Worm (Caenorhabditis elegans) whole organism, L3 larva: ENCODE measurements around the gene C04G6.4.

Experiments used
- ZK546.5 ChIP-seq: sonication (generic microtip); optimal IDR thresholded peaks from 2 replicates; lab custom pipeline; 2017; ENCODE audit warnings: missing biosample characterization, missing genetic modification characterization
- aly-2 ChIP-seq: fragments of 150-350 bp; optimal IDR thresholded peaks from 2 replicates; lab custom pipeline; 2014; ENCODE audit warnings: missing biosample characterization, missing genetic modification characterization
- ama-1 ChIP-seq: fragments of 150-350 bp; optimal IDR thresholded peaks from 2 replicates; lab custom pipeline; 2018
- ceh-16 ChIP-seq: sonication (generic microtip); optimal IDR thresholded peaks from 2 replicates; lab custom pipeline; 2017; ENCODE audit warnings: missing biosample characterization, missing genetic modification characterization
- ceh-82 ChIP-seq: fragments of 150-350 bp; optimal IDR thresholded peaks from 2 replicates; lab custom pipeline; 2014; ENCODE audit warnings: missing biosample characterization, missing genetic modification characterization
- ceh-9 ChIP-seq: sonication (generic microtip); optimal IDR thresholded peaks from 2 replicates; lab custom pipeline; 2018; ENCODE audit warnings: missing biosample characterization, missing genetic modification characterization
- daf-12 ChIP-seq: fragments of 150-350 bp; optimal IDR thresholded peaks from 2 replicates; lab custom pipeline; 2014; ENCODE audit warnings: missing biosample characterization, missing genetic modification reagents, missing genetic modification characterization
- egl-5 ChIP-seq: fragments of 150-350 bp; optimal IDR thresholded peaks from 2 replicates; lab custom pipeline; 2017; ENCODE audit warnings: missing biosample characterization, missing genetic modification reagents, missing genetic modification characterization, inconsistent platforms
- elt-1 ChIP-seq: fragments of 150-350 bp; optimal IDR thresholded peaks from 2 replicates; lab custom pipeline; 2014; ENCODE audit warnings: missing biosample characterization, missing genetic modification characterization
- elt-2 ChIP-seq: sonication (generic microtip); optimal IDR thresholded peaks from 2 replicates; lab custom pipeline; 2016; ENCODE audit warnings: missing genetic modification reagents, mild to moderate bottlenecking, missing genetic modification characterization, missing compliant biosample characterization
- elt-3 ChIP-seq, 3 experiments: fragments of 150-350 bp in 1 of 3; sonication (generic microtip) in 2 of 3; optimal IDR thresholded peaks; 2 replicates in 2 of 3; 4 replicates in 1 of 3; lab custom pipeline; 2014 to 2017; ENCODE audit warnings: missing biosample characterization in 3 of 3, missing genetic modification characterization in 3 of 3
- eor-1 ChIP-seq, 2 experiments: fragments of 150-350 bp; optimal IDR thresholded peaks; 2 replicates each; lab custom pipeline; 2014 to 2018; ENCODE audit warnings: missing biosample characterization in 2 of 2, missing genetic modification characterization in 2 of 2
- fkh-10 ChIP-seq: sonication (generic microtip); optimal IDR thresholded peaks from 2 replicates; lab custom pipeline; 2017; ENCODE audit warnings: missing biosample characterization, missing genetic modification reagents, missing genetic modification characterization
- fkh-2 ChIP-seq: fragments of 150-350 bp; optimal IDR thresholded peaks from 2 replicates; lab custom pipeline; 2014; ENCODE audit warnings: missing biosample characterization, missing genetic modification reagents, missing genetic modification characterization
- hmg-11 ChIP-seq: sonication (generic microtip); optimal IDR thresholded peaks from 2 replicates; lab custom pipeline; 2016; ENCODE audit warnings: missing genetic modification characterization, missing compliant biosample characterization
- jun-1 ChIP-seq: fragments of 150-350 bp; optimal IDR thresholded peaks from 2 replicates; lab custom pipeline; 2014; ENCODE audit warnings: missing biosample characterization, missing genetic modification reagents, missing genetic modification characterization
- lin-15B ChIP-seq: fragments of 150-350 bp; optimal IDR thresholded peaks from 2 replicates; lab custom pipeline; 2014; ENCODE audit warnings: missing biosample characterization, missing genetic modification characterization
- lin-39 ChIP-seq: fragments of 150-350 bp; optimal IDR thresholded peaks from 2 replicates; lab custom pipeline; 2018; ENCODE audit warnings: missing biosample characterization, missing genetic modification reagents, missing genetic modification characterization
- nfya-1 ChIP-seq: sonication (generic microtip); optimal IDR thresholded peaks from 2 replicates; lab custom pipeline; 2017; ENCODE audit warnings: missing genetic modification characterization, mild to moderate bottlenecking, missing compliant biosample characterization, antibody characterized with exemption, moderate library complexity; ENCODE audit not compliant: insufficient read depth
- nhr-12 ChIP-seq: fragments of 150-350 bp; optimal IDR thresholded peaks from 2 replicates; lab custom pipeline; 2014; ENCODE audit warnings: missing biosample characterization, missing genetic modification characterization
- nhr-23 ChIP-seq: fragments of 150-350 bp; optimal IDR thresholded peaks from 2 replicates; lab custom pipeline; 2014; ENCODE audit warnings: missing biosample characterization, missing genetic modification reagents, missing genetic modification characterization
- nhr-237 ChIP-seq: fragments of 150-350 bp; optimal IDR thresholded peaks from 2 replicates; lab custom pipeline; 2014; ENCODE audit warnings: missing biosample characterization, missing genetic modification characterization
- nhr-25 ChIP-seq: sonication (generic microtip); optimal IDR thresholded peaks from 2 replicates; lab custom pipeline; 2017; ENCODE audit warnings: missing biosample characterization, missing genetic modification characterization
- nhr-67 ChIP-seq: fragments of 150-350 bp; optimal IDR thresholded peaks from 2 replicates; lab custom pipeline; 2014; ENCODE audit warnings: missing biosample characterization, missing genetic modification characterization
- nhr-77 ChIP-seq: fragments of 150-350 bp; optimal IDR thresholded peaks from 2 replicates; lab custom pipeline; 2014; ENCODE audit warnings: missing biosample characterization, missing genetic modification characterization
- pha-4 ChIP-seq: fragments of 150-350 bp; optimal IDR thresholded peaks from 2 replicates; lab custom pipeline; 2014; ENCODE audit warnings: missing biosample characterization, missing genetic modification reagents, missing genetic modification characterization
- pqm-1 ChIP-seq: fragments of 150-350 bp; optimal IDR thresholded peaks from 2 replicates; lab custom pipeline; 2017; ENCODE audit warnings: missing biosample characterization, missing genetic modification characterization, inconsistent platforms
- sea-2 ChIP-seq: fragments of 150-350 bp; sonication (generic microtip); optimal IDR thresholded peaks from 4 replicates; lab custom pipeline; 2014; ENCODE audit warnings: missing biosample characterization, missing genetic modification reagents, missing genetic modification characterization
- unc-62 ChIP-seq: fragments of 150-350 bp; sonication (generic microtip); optimal IDR thresholded peaks from 4 replicates; lab custom pipeline; 2014; ENCODE audit warnings: missing biosample characterization, missing genetic modification reagents, missing genetic modification characterization
- ztf-11 ChIP-seq: fragments of 150-350 bp; optimal IDR thresholded peaks from 2 replicates; lab custom pipeline; 2014; ENCODE audit warnings: missing biosample characterization, missing genetic modification characterization

Gene C04G6.4

DNA sequence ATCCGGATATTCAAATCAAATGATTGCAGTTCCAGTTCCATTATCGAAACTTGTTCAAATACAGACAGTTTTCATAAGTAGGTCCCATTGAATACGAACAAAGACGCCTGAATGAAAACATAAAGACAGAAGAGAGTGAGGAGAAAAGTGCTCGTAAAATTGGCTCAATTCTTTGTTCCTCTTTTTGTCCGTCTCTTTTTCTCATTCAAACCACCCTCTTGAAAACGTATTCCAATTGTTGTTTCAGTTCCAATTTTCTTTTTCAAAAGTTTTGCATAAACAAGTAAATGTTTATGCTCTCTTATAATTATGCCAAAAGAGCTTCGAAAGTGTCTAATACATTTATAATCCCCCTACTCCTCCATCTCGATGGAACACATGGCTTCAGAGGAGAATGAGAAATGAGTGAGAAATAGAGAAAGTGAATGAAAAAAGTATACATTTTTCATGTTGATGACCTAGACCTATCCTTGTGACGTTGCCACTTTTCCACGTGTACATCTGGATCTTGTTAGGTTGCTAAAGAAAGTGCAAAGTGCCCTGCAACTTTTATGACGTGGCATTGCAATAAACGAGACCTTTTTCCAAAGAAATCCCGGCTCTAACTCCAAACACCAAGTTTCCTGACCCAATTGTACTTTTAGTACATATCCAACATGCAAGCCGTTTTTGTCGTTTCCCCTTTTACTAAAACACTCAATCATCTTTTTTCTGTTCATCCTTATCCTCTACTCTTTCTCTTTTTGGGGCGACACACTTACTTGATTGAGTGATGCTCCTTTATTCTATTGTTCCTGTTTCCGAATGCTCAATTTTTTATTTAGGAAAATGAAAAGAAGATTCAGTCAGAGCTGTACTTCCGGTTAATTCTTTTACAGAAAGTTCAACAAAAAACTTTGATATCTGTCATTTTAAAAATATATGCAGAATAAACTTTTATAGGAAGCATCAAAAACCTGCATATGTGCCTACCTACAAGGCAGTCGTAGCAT lies 36.7 kb downstream of the C04G6.4 start:
- peak; percentile 84 for TF ChIP-seq fkh-2 (tag; lab: Kevin White, UChicago)
- no peak for TF ChIP-seq elt-1 (tag; lab: Kevin White, UChicago)
- TF ChIP-seq sea-2 (GFP tag; lab: Kevin White, UChicago): no peak
- no peak for TF ChIP-seq nhr-67 (tag; lab: Kevin White, UChicago)
- peak; percentile 90 for TF ChIP-seq fkh-10 (GFP tag; lab: Kevin White, UChicago)
- peak; percentile 3 for TF ChIP-seq unc-62 (GFP tag; lab: Kevin White, UChicago)
- peak; percentile 9 for TF ChIP-seq hmg-11 (tag; lab: Kevin White, UChicago)
- peak; percentile 3 for TF ChIP-seq egl-5 (tag; lab: Kevin White, UChicago)
- TF ChIP-seq nhr-12 (tag; lab: Kevin White, UChicago): no peak
- TF ChIP-seq nfya-1: peak; percentile 4
- no peak for TF ChIP-seq elt-3 (tag; optimal IDR thresholded peaks at IDR 0.05; lab: Kevin White, UChicago)
- TF ChIP-seq, all 47 proteins: peak for 6

DNA sequence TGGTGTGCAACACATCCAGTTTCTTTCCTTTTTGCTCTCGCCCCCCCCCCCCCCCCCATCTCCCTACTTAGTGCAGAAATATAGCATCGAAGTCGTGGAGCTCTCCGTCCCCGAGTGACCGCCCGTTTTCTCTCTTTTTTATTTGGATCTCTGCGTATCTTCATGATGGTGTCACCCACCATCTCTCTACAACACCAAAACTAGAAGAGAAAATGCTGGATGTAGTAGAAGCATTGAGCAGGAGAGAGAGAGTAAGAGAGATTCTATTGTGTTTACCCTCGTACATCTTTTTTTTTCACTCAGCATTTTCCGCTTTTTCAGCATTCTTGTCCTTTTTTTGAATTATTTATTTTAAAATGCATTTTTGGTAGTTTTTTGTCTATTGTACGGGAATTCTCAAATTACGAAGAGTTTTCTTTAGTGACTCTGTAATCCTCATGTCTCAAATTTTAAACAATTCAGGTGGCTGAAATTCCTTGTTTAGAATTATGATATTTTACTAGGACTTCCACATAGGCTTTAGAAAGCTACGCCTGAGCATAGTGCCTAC lies 40.8 kb downstream of the C04G6.4 start:
- TF ChIP-seq aly-2 (no peak), ztf-11 (tag; lab: Kevin White, UChicago) (no peak), nfya-1 (peak; percentile 52), ceh-9 (tag; lab: Kevin White, UChicago) (no peak), eor-1 (tag; optimal IDR thresholded peaks at IDR 0.05; lab: Kevin White, UChicago) (no peak), ceh-16 (tag; lab: Kevin White, UChicago) (no peak), lin-15B (tag; lab: Kevin White, UChicago) (peak; percentile 23), lin-39 (tag; lab: Kevin White, UChicago) (peak; percentile 23), unc-62 (GFP tag; lab: Kevin White, UChicago) (no peak), hmg-11 (tag; lab: Kevin White, UChicago) (peak; percentile 55)
- TF ChIP-seq, all 47 proteins: peak for 4

DNA sequence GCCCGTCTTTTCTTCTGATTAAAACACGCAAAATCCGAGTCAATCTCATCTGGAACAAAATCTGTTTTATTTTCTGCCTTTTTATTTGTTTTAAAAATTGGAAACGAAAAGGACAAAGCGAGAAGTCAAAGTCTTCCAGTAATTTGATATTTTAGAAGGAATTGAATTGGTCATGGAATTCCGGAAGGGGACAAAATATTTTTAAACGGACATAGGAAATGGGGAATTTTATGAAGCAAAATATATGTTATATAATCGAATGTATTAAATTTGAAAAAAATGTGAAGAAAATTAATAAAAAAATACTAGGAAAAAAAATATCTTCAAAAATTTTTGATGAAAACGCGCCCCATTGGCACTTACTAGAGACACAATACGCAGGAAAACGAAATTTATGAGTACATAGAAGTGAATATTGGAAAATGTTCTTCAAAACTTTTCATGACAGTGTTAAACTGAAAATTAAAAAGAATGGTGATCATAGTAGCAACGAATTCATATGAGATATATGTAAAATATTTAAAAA lies 42.5 kb downstream of the C04G6.4 start, which contains the start of gene F33G12.7:
Gene F33G12.7 (minus strand): TSS at position 51 of the 526 bp plus-strand sequence.
- TF ChIP-seq ceh-9 (tag; lab: Kevin White, UChicago) (no peak), pha-4 (peak; percentile 5)

DNA sequence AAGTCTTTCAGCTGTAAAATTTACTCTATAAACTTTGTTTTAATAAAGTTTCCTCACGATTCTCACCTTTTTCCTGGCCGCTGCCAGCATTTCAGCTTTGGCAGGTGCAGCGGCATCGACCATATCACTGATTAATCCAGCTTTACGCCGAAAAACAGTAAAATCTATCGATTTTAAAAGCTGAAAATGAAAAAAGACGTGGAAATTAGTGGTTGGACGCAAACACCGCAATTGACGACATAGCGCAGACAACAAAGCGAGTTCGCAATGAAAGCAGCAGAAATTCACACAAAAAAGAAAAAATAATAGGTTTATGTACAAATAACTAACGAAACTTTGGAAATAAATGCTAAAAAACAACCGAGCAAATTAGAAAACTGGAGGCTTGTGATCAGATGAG lies 43.3 kb downstream of the C04G6.4 start, which contains the start of gene golg-2:
Gene golg-2 (minus strand): TSS at position 180 of the 400 bp plus-strand sequence.
- TF ChIP-seq nfya-1 (peak; percentile 17), hmg-11 (tag; lab: Kevin White, UChicago) (peak; percentile 20), pqm-1 (no peak), ama-1 (lab: Kevin White, UChicago) (peak; percentile 47), egl-5 (tag; lab: Kevin White, UChicago) (no peak), pha-4 (peak; percentile 37), jun-1 (tag; lab: Kevin White, UChicago) (no peak), elt-2 (tag; lab: Kevin White, UChicago) (peak; percentile 48)

DNA sequence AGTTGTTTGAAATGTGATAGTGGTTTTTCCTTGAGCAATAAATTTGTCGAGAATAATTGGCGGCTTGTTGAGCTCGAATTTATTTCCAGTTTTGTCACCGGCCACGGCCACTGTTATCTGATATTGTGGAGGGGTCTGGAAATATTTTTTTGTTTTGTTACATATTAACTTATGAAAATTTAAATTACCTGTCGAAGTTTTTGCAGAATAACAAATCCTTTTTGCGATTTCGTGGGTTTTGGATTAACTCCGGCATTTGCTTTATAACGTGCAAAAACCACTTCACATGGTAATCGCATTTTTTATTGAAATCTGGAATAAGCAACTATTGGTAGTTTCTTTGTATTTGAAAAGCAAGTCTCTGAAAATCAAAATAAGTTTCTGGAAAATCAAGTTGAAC lies 47.1 kb downstream of the C04G6.4 start, which contains the start of gene lrr-1:
Gene lrr-1 (minus strand): TSS at position 312 of the 400 bp plus-strand sequence.
- peak; percentile 32 for TF ChIP-seq elt-2 (tag; lab: Kevin White, UChicago)
- TF ChIP-seq elt-3 (tag; optimal IDR thresholded peaks at IDR 0.05; lab: Kevin White, UChicago): no peak
- no peak for TF ChIP-seq unc-62 (GFP tag; lab: Kevin White, UChicago)
- no peak for TF ChIP-seq fkh-10 (GFP tag; lab: Kevin White, UChicago)
- TF ChIP-seq nhr-237: no peak
- no peak for TF ChIP-seq ceh-82
- TF ChIP-seq nhr-77: peak; percentile 12
- no peak for TF ChIP-seq nhr-23 (tag; lab: Kevin White, UChicago)
- no peak for TF ChIP-seq ZK546.5 (tag; lab: Kevin White, UChicago)
- TF ChIP-seq daf-12 (tag; lab: Kevin White, UChicago): no peak
- no peak for TF ChIP-seq nhr-25
- TF ChIP-seq ceh-16 (tag; lab: Kevin White, UChicago): no peak
